Fruit fly (Drosophila melanogaster) whole organism, embryonic: ENCODE measurements around the gene PlexA.

ENCODE experiments used
- CG2120 ChIP-seq: fragments of 200-800 bp; sonication (Bioruptor generic); optimal IDR thresholded peaks from 3 replicates; lab custom pipeline; 2016; ENCODE audit warnings: missing biosample characterization, missing genetic modification characterization
- CG3163 ChIP-seq: fragments of 200-800 bp; sonication (Bioruptor generic); optimal IDR thresholded peaks from 3 replicates; lab custom pipeline; 2016; ENCODE audit warnings: missing biosample characterization, missing genetic modification characterization
- CG32532 ChIP-seq: fragments of 200-800 bp; sonication (Bioruptor generic); IDR thresholded peaks from 2 replicates; pipeline ENCODE4 v1.3.6; 2022; ENCODE audit warnings: missing biosample characterization, missing genetic modification characterization
- CG8281 ChIP-seq: fragments of 200-800 bp; sonication (Bioruptor generic); optimal IDR thresholded peaks from 2 replicates; lab custom pipeline; 2018; ENCODE audit warnings: missing biosample characterization, mild to moderate bottlenecking, missing genetic modification characterization, moderate library complexity
- Hmr ChIP-seq: fragments of 200-800 bp; sonication (Bioruptor generic); optimal IDR thresholded peaks from 3 replicates; lab custom pipeline; 2017; ENCODE audit warnings: mild to moderate bottlenecking, missing biosample characterization, missing genetic modification reagents, missing genetic modification characterization
- bcd ChIP-seq: fragments of 200-800 bp; sonication (Bioruptor generic); optimal IDR thresholded peaks from 2 replicates; lab custom pipeline; 2017; ENCODE audit warnings: missing biosample characterization, mild to moderate bottlenecking, missing genetic modification characterization
- hb ChIP-seq: fragments of 200-800 bp; sonication (Bioruptor generic); IDR thresholded peaks from 3 replicates; pipeline ENCODE4 v1.3.6; 2022; ENCODE audit warnings: missing biosample characterization, missing genetic modification characterization; ENCODE audit not compliant: partially characterized antibody
- pnt ChIP-seq: fragments of 200-800 bp; sonication (Bioruptor generic); optimal IDR thresholded peaks from 3 replicates; lab custom pipeline; 2016; ENCODE audit warnings: missing biosample characterization, missing genetic modification characterization
- psq ChIP-seq: fragments of 200-800 bp; sonication (Bioruptor generic); optimal IDR thresholded peaks from 2 replicates; lab custom pipeline; 2017; ENCODE audit warnings: missing biosample characterization, missing genetic modification characterization

DNA sequence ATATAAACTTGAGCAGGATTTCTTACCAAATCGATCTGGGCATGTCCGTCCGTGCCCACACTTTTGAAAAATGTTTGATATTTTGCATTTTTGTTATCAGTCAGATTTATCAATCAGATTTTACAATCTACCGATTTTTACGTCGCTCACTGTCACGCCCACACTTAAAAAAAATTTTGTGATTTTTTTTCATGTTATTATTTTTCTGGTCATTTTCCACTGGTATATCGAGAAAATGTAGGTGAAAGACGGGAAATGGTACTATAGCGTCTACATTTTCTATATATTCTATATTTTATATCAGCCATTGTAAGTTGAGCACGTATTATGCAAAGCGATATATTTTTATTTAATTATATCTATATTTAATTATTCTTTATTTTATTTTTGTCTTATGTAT is 37.3 kb upstream of the PlexA start:
- TF ChIP-seq CG8281 (tag; lab: Kevin White, UChicago) = no peak
- TF ChIP-seq Hmr (GFP tag; lab: Kevin White, UChicago) = no peak
- no peak for TF ChIP-seq pnt (GFP tag; lab: Kevin White, UChicago)
- no peak for TF ChIP-seq CG3163 (GFP tag; lab: Kevin White, UChicago)
- TF ChIP-seq psq (GFP tag; lab: Kevin White, UChicago) = no peak
- no peak for TF ChIP-seq CG32532 (GFP tag; lab: Robert Waterston, UW)
- TF ChIP-seq CG2120 = no peak
- peak; percentile 20 for TF ChIP-seq bcd
- no peak for TF ChIP-seq hb (GFP tag; lab: Robert Waterston, UW)
